Fruit fly (Drosophila melanogaster): ENCODE results near the gene CG31955.

DNA sequence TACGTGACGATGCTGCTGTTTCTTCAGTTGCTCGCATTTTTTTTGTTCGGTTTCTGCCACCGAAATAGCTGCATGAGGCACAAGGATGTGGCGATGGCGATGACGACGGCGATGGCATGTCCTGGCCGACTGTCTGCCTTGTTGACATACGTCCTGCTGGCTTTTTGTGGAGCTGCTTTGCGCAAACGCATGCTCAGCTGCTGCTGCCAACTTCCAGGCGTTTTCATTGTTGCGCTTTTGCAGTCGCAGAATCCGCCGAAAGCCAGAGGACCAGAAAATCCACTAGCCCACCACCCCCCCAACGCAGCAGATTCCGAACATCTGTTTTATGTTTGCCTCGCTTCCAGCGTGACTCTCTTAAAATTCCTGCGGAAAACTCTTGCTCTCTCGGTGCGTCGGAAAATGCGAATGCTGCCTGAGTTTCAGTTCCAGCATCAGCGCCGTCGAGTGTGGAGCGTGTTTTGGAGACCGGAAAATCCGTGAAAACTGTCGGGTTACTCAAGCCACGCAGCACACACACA is 44.0 kb upstream of the CG31955 start, which contains the start of gene CG43707:
- TF ChIP-seq CG12104 (GFP tag; optimal IDR thresholded peaks at IDR 0.05) = no peak
- TF ChIP-seq E2f1 (GFP tag; IDR thresholded peaks at IDR 0.05) = no peak

Measured in whole organism, embryonic.